Worm (Caenorhabditis elegans) whole organism, mixed stage, embryonic: ENCODE data around the gene Y22D7AL.1.

Source experiments
- M03D4.4 ChIP-seq: sonication (generic microtip); optimal IDR thresholded peaks from 2 replicates; lab custom pipeline; 2017; ENCODE audit warnings: mild to moderate bottlenecking, missing genetic modification characterization, missing compliant biosample characterization
- bed-3 ChIP-seq: fragments of 200-800 bp; sonication (Bioruptor generic); optimal IDR thresholded peaks from 3 replicates; lab custom pipeline; 2018; ENCODE audit warnings: mild to moderate bottlenecking, missing genetic modification characterization, moderate library complexity, missing compliant biosample characterization
- ceh-39 ChIP-seq: fragments of 150-350 bp; optimal IDR thresholded peaks from 2 replicates; lab custom pipeline; 2014; ENCODE audit warnings: missing biosample characterization, missing genetic modification characterization
- ceh-43 ChIP-seq: fragments of 200-800 bp; sonication (Bioruptor generic); optimal IDR thresholded peaks from 2 replicates; lab custom pipeline; 2018; ENCODE audit warnings: mild to moderate bottlenecking, missing genetic modification characterization, moderate library complexity, missing compliant biosample characterization
- ceh-83 ChIP-seq: fragments of 200-800 bp; sonication (Bioruptor generic); optimal IDR thresholded peaks from 2 replicates; lab custom pipeline; 2018; ENCODE audit warnings: mild to moderate bottlenecking, missing genetic modification characterization, missing compliant biosample characterization
- ces-1 ChIP-seq: fragments of 150-350 bp; optimal IDR thresholded peaks from 2 replicates; lab custom pipeline; 2014; ENCODE audit warnings: missing biosample characterization, missing genetic modification reagents, missing genetic modification characterization
- cnd-1 ChIP-seq: fragments of 200-800 bp; sonication (Bioruptor generic); optimal IDR thresholded peaks from 2 replicates; lab custom pipeline; 2018; ENCODE audit warnings: mild to moderate bottlenecking, missing genetic modification characterization, missing compliant biosample characterization
- drap-1 ChIP-seq: fragments of 200-800 bp; sonication (Bioruptor generic); optimal IDR thresholded peaks from 3 replicates; lab custom pipeline; 2018; ENCODE audit warnings: mild to moderate bottlenecking, missing genetic modification characterization, missing compliant biosample characterization
- elt-1 ChIP-seq: sonication (generic microtip); optimal IDR thresholded peaks from 2 replicates; lab custom pipeline; 2017; ENCODE audit warnings: missing genetic modification characterization, mild to moderate bottlenecking, missing compliant biosample characterization, antibody characterized with exemption, moderate library complexity, borderline replicate concordance; ENCODE audit not compliant: insufficient read depth
- elt-3 ChIP-seq: fragments of 150-350 bp; optimal IDR thresholded peaks from 2 replicates; lab custom pipeline; 2014; ENCODE audit warnings: missing biosample characterization, missing genetic modification characterization
- flh-1 ChIP-seq: fragments of 200-800 bp; sonication (Bioruptor generic); optimal IDR thresholded peaks from 2 replicates; lab custom pipeline; 2018; ENCODE audit warnings: mild to moderate bottlenecking, missing genetic modification characterization, moderate library complexity, missing compliant biosample characterization
- ham-2 ChIP-seq: fragments of 200-800 bp; sonication (Bioruptor generic); optimal IDR thresholded peaks from 2 replicates; lab custom pipeline; 2018; ENCODE audit warnings: mild to moderate bottlenecking, missing genetic modification characterization, missing compliant biosample characterization
- hlh-1 ChIP-seq: fragments of 150-350 bp; optimal IDR thresholded peaks from 2 replicates; lab custom pipeline; 2014; ENCODE audit warnings: missing biosample characterization, missing genetic modification reagents, missing genetic modification characterization
- lin-32 ChIP-seq: fragments of 200-800 bp; sonication (Bioruptor generic); optimal IDR thresholded peaks from 2 replicates; lab custom pipeline; 2018; ENCODE audit warnings: mild to moderate bottlenecking, missing genetic modification characterization, missing compliant biosample characterization
- lsy-2 ChIP-seq: fragments of 150-350 bp; optimal IDR thresholded peaks from 2 replicates; lab custom pipeline; 2014; ENCODE audit warnings: missing biosample characterization, missing genetic modification characterization
- mab-5 ChIP-seq: fragments of 150-350 bp; optimal IDR thresholded peaks from 2 replicates; lab custom pipeline; 2014; ENCODE audit warnings: missing biosample characterization, missing genetic modification characterization
- mep-1 ChIP-seq: fragments of 150-350 bp; optimal IDR thresholded peaks from 2 replicates; lab custom pipeline; 2017; ENCODE audit warnings: missing biosample characterization, missing genetic modification reagents, missing genetic modification characterization, inconsistent platforms
- nhr-12 ChIP-seq: fragments of 150-350 bp; optimal IDR thresholded peaks from 2 replicates; lab custom pipeline; 2014; ENCODE audit warnings: missing biosample characterization, missing genetic modification characterization
- nhr-2 ChIP-seq: fragments of 150-350 bp; optimal IDR thresholded peaks from 2 replicates; lab custom pipeline; 2014; ENCODE audit warnings: missing biosample characterization, missing genetic modification characterization
- nhr-237 ChIP-seq: fragments of 150-350 bp; optimal IDR thresholded peaks from 2 replicates; lab custom pipeline; 2014; ENCODE audit warnings: missing biosample characterization, missing genetic modification characterization
- nhr-28 ChIP-seq: fragments of 150-350 bp; optimal IDR thresholded peaks from 2 replicates; lab custom pipeline; 2014; ENCODE audit warnings: missing biosample characterization, missing genetic modification characterization
- nhr-76 ChIP-seq: sonication (generic microtip); optimal IDR thresholded peaks from 2 replicates; lab custom pipeline; 2017; ENCODE audit warnings: missing biosample characterization, missing genetic modification characterization
- pha-4 ChIP-seq: fragments of 150-350 bp; optimal IDR thresholded peaks from 2 replicates; lab custom pipeline; 2018; ENCODE audit warnings: missing biosample characterization, missing genetic modification reagents, missing genetic modification characterization
- sem-2 ChIP-seq: fragments of 200-800 bp; sonication (Bioruptor generic); optimal IDR thresholded peaks from 2 replicates; lab custom pipeline; 2018; ENCODE audit warnings: mild to moderate bottlenecking, missing genetic modification characterization, missing compliant biosample characterization
- snpc-4 ChIP-seq: fragments of 150-350 bp; optimal IDR thresholded peaks from 2 replicates; lab custom pipeline; 2014; ENCODE audit warnings: missing biosample characterization, missing genetic modification characterization
- sptf-1 ChIP-seq: sonication (generic microtip); optimal IDR thresholded peaks from 2 replicates; lab custom pipeline; 2017; ENCODE audit warnings: mild to moderate bottlenecking, missing genetic modification characterization, moderate library complexity, missing compliant biosample characterization
- tbx-8 ChIP-seq: fragments of 200-800 bp; sonication (Bioruptor generic); optimal IDR thresholded peaks from 2 replicates; lab custom pipeline; 2018; ENCODE audit warnings: mild to moderate bottlenecking, missing genetic modification characterization, moderate library complexity, missing compliant biosample characterization
- unc-39 ChIP-seq: fragments of 150-350 bp; optimal IDR thresholded peaks from 2 replicates; lab custom pipeline; 2014; ENCODE audit warnings: missing biosample characterization, missing genetic modification characterization
- unc-62 ChIP-seq: fragments of 150-350 bp; optimal IDR thresholded peaks from 2 replicates; lab custom pipeline; 2014; ENCODE audit warnings: missing biosample characterization, missing genetic modification reagents, missing genetic modification characterization
- zip-8 ChIP-seq: fragments of 150-350 bp; optimal IDR thresholded peaks from 2 replicates; lab custom pipeline; 2014; ENCODE audit warnings: missing biosample characterization, missing genetic modification characterization

Y22D7AL.1 gene

DNA sequence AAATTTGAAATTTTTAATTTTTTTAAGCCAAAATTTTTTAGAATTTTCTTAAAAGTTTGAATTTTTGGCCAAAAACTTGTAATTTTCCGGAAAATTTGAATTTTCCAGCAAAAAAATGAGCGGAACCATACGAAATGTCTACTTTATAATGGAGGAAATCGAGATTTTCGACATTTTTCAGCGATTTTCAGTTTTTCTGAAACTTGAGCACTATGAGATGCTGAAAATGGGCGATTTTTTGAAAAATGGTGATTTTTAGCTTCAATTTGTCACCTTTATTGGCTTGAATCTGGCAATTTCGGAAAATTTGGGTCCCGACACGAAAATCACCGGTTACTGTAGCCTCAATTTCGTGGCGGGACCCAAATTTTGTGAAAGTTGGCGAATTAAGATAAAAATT lies 25.8 kb upstream of the Y22D7AL.1 start, which contains the start of gene Y22D7AL.4:
TSS of gene Y22D7AL.4 (plus strand) at position 109 of the 400 bp plus-strand sequence.
- TF ChIP-seq ceh-39 (tag; lab: Kevin White, UChicago): no peak
- TF ChIP-seq, all 35 proteins: peak for 0

DNA sequence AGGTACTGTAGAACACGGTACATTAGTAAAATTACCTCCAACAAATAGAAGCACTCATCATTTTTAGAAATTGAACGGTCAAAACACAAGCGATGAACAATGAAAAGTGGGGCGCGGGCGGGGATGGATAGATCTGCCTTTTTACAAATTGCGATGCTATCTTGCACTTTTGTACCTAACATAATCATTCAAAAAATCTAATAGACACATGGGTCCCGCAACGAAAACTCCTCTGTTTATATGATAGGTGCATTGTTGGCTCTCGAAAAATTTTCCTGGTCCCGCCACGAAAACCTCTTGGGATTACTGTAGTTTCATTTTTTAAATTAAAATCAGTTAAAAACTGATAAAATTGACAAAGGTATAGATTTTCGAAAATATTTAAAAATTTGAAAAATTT lies 18.0 kb upstream of the Y22D7AL.1 start, which contains the start of gene Y22D7AL.11:
TSS of gene Y22D7AL.11 (minus strand) at position 101 of the 400 bp plus-strand sequence.
- TF ChIP-seq nhr-237 (tag; lab: Kevin White, UChicago) (no peak), pha-4 (no peak), hlh-1 (tag; lab: Kevin White, UChicago) (no peak)

DNA sequence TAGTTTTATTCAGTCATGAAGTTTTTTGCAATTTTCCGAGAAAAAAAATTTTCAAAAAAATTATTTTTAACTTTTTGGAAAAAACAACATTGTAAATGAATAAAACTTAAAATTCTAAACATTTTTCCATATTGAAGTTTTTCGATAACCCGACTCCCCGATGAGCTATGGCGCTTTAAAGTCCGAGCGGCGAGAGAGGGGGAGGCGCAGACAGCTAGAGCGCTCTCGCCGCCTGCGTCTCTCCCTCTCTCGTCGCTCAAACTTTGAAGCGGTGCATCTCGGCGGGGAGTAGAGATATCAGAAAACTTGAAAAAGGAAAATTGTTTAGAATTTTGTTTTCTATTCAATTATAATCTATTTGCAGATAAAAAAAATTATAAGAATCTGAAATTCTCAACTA lies 13.9 kb upstream of the Y22D7AL.1 start:
- no peak for TF ChIP-seq ceh-43 (GFP tag; lab: Kevin White, UChicago)
- TF ChIP-seq nhr-28 (tag; lab: Kevin White, UChicago): no peak
- TF ChIP-seq M03D4.4 (tag; lab: Kevin White, UChicago): no peak
- no peak for TF ChIP-seq lsy-2 (tag; lab: Kevin White, UChicago)
- no peak for TF ChIP-seq nhr-12
- TF ChIP-seq mep-1: no peak
- TF ChIP-seq pha-4: no peak
- TF ChIP-seq sem-2: no peak
- TF ChIP-seq nhr-237 (tag; lab: Kevin White, UChicago): no peak
- no peak for TF ChIP-seq cnd-1 (tag; lab: Kevin White, UChicago)
- no peak for TF ChIP-seq unc-62
- no peak for TF ChIP-seq ceh-39 (tag; lab: Kevin White, UChicago)
- TF ChIP-seq hlh-1 (tag; lab: Kevin White, UChicago): no peak
- no peak for TF ChIP-seq zip-8
- TF ChIP-seq elt-3 (tag; lab: Kevin White, UChicago): no peak
- no peak for TF ChIP-seq lin-32 (GFP tag; lab: Kevin White, UChicago)
- no peak for TF ChIP-seq mab-5
- TF ChIP-seq unc-39 (tag; lab: Kevin White, UChicago): no peak

DNA sequence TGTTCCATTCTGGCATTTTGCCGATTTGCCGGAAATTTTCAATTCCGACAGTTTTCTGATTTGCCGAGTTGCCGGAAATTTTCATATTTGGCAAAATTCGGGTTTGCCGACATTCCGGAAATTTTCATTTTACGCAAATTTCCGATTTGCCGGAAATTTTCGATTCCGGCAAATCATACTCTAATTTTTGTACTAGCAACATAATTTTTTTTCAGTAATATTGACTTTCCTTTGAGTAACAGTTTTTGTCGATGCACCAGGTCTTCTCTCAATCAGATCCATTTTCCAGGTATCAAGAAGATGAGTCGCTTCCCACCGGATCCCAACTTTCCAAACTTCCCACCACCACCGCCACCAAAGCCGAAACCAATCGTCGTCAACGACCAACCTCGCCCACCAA lies 11.1 kb upstream of the Y22D7AL.1 start, which contains the start of gene Y22D7AL.3:
TSS of gene Y22D7AL.3 (plus strand) at position 301 of the 400 bp plus-strand sequence.
- TF ChIP-seq unc-62 (no peak), drap-1 (GFP tag; lab: Kevin White, UChicago) (no peak), ham-2 (GFP tag; lab: Kevin White, UChicago) (no peak), zip-8 (no peak), ceh-43 (GFP tag; lab: Kevin White, UChicago) (no peak), nhr-237 (tag; lab: Kevin White, UChicago) (no peak), unc-39 (tag; lab: Kevin White, UChicago) (no peak), bed-3 (no peak), lin-32 (GFP tag; lab: Kevin White, UChicago) (no peak), ces-1 (no peak), pha-4 (no peak), mep-1 (no peak), ceh-83 (GFP tag; lab: Kevin White, UChicago) (no peak), tbx-8 (GFP tag; lab: Kevin White, UChicago) (no peak), sptf-1 (no peak), nhr-28 (tag; lab: Kevin White, UChicago) (no peak)
- TF ChIP-seq, all 35 proteins: peak for 0

DNA sequence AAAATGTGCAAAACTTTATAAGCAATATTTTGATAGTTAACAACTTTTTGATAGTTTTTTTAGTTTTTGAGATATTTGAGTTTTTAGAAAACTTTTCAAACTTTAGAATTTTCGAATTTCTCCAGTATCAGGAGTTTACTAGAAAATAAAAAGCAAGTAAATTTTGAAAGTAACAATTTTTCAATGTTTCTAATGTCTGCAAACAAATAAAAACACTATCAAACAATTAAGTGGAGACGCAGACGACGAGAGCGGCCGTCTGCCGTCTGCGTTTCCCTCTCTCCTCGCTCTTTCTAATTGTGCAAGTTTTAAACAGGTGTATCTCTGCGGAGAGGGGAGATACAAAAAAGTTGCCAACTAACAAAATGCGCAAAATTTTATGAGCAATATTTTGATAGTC lies 644 bp downstream of the Y22D7AL.1 start:
- TF ChIP-seq mep-1 (no peak), ham-2 (GFP tag; lab: Kevin White, UChicago) (no peak), ceh-83 (GFP tag; lab: Kevin White, UChicago) (no peak), nhr-28 (tag; lab: Kevin White, UChicago) (no peak), drap-1 (GFP tag; lab: Kevin White, UChicago) (no peak)

DNA sequence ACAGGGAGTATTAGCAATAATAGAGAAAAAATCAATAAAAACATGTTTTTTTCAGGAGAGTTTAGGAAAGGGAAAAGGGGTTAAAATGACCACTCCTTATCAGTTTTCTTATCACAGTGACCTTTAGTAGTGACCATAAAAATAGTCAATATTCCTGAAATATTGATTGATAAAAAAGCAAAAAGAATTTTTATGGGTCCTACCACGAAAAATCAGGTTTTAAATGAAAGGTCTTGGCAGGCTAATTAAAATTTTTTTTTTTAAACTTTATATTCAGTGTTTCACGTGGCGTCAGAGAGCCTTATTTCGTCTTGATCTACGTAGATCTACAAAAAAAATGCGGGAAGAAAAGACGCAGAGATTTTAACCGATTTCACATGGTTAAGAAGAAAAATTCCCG lies 5.1 kb downstream of the Y22D7AL.1 start, which contains the start of gene cht-4:
TSS of gene cht-4 (minus strand) at position 101 of the 400 bp plus-strand sequence.
- TF ChIP-seq elt-1 (no peak), zip-8 (no peak), nhr-28 (tag; lab: Kevin White, UChicago) (no peak), elt-3 (tag; lab: Kevin White, UChicago) (no peak), nhr-2 (no peak), ceh-39 (tag; lab: Kevin White, UChicago) (no peak), ceh-83 (GFP tag; lab: Kevin White, UChicago) (no peak), flh-1 (GFP tag; lab: Kevin White, UChicago) (no peak), lsy-2 (tag; lab: Kevin White, UChicago) (no peak), snpc-4 (tag; lab: Kevin White, UChicago) (no peak), mab-5 (no peak), ham-2 (GFP tag; lab: Kevin White, UChicago) (no peak), bed-3 (no peak), nhr-76 (tag; lab: Kevin White, UChicago) (no peak), ces-1 (no peak), unc-39 (tag; lab: Kevin White, UChicago) (no peak)
